Fruit fly (Drosophila melanogaster) whole organism, embryonic: ENCODE data around the gene CG42538.

Source experiments
- CG10366 ChIP-seq: fragments of 200-800 bp; sonication (Bioruptor generic); IDR thresholded peaks from 2 replicates; pipeline ENCODE4 v1.3.6; 2022; ENCODE audit warnings: missing biosample characterization, missing genetic modification characterization
- CG12942 ChIP-seq: fragments of 200-800 bp; sonication (Bioruptor generic); optimal IDR thresholded peaks from 3 replicates; lab custom pipeline; 2016; ENCODE audit warnings: missing biosample characterization, missing genetic modification characterization
- CG14014 ChIP-seq: fragments of 200-800 bp; sonication (Bioruptor generic); IDR thresholded peaks from 2 replicates; pipeline ENCODE4 v1.3.6; 2022; ENCODE audit warnings: missing biosample characterization, missing genetic modification characterization
- CG14050 ChIP-seq: fragments of 200-800 bp; sonication (Bioruptor generic); IDR thresholded peaks from 3 replicates; pipeline ENCODE4 v1.3.6; 2022; ENCODE audit warnings: missing biosample characterization, missing genetic modification characterization
- CG14667 ChIP-seq: fragments of 200-800 bp; sonication (Bioruptor generic); IDR thresholded peaks from 2 replicates; pipeline ENCODE4 v1.3.6; 2022; ENCODE audit warnings: missing biosample characterization, missing genetic modification characterization
- CG1792 ChIP-seq: fragments of 200-800 bp; sonication (Bioruptor generic); optimal IDR thresholded peaks from 2 replicates; lab custom pipeline; 2016; ENCODE audit warnings: missing biosample characterization, missing genetic modification characterization
- CG2889 ChIP-seq: fragments of 200-800 bp; sonication (Bioruptor generic); IDR thresholded peaks from 3 replicates; pipeline ENCODE4 v1.3.6; 2022; ENCODE audit warnings: missing biosample characterization, missing genetic modification characterization
- CG43689 ChIP-seq: fragments of 200-800 bp; sonication (Bioruptor generic); IDR thresholded peaks from 2 replicates; pipeline ENCODE4 v1.3.6; 2022; ENCODE audit warnings: missing biosample characterization, missing genetic modification characterization
- CG4617 ChIP-seq: fragments of 200-800 bp; sonication (Bioruptor generic); optimal IDR thresholded peaks from 3 replicates; lab custom pipeline; 2016; ENCODE audit warnings: missing biosample characterization, missing genetic modification characterization, borderline replicate concordance
- CG4820 ChIP-seq: fragments of 200-800 bp; sonication (Bioruptor generic); optimal IDR thresholded peaks from 3 replicates; lab custom pipeline; 2016; ENCODE audit warnings: missing biosample characterization, missing genetic modification characterization
- CG4854 ChIP-seq: fragments of 200-800 bp; sonication (Bioruptor generic); optimal IDR thresholded peaks from 2 replicates; lab custom pipeline; 2016; ENCODE audit warnings: missing biosample characterization, missing genetic modification characterization, inconsistent platforms
- CG6175 ChIP-seq: fragments of 200-800 bp; sonication (Bioruptor generic); IDR thresholded peaks from 3 replicates; pipeline ENCODE4 v1.3.6; 2022; ENCODE audit warnings: missing biosample characterization, missing genetic modification characterization
- CG7357 ChIP-seq: fragments of 200-800 bp; sonication (Bioruptor generic); IDR thresholded peaks from 3 replicates; pipeline ENCODE4 v1.3.6; 2022; ENCODE audit warnings: missing biosample characterization, missing genetic modification characterization
- CG7839 ChIP-seq: fragments of 200-800 bp; sonication (Bioruptor generic); optimal IDR thresholded peaks from 3 replicates; lab custom pipeline; 2018; ENCODE audit warnings: missing biosample characterization, mild to moderate bottlenecking, missing genetic modification characterization, moderate library complexity
- CG7928 ChIP-seq: fragments of 200-800 bp; sonication (Bioruptor generic); optimal IDR thresholded peaks from 2 replicates; lab custom pipeline; 2017; ENCODE audit warnings: missing biosample characterization, mild to moderate bottlenecking, missing genetic modification characterization
- Camta ChIP-seq: fragments of 200-800 bp; sonication (Bioruptor generic); optimal IDR thresholded peaks from 2 replicates; lab custom pipeline; 2016; ENCODE audit warnings: missing biosample characterization, missing genetic modification characterization
- CkIIα-i1 ChIP-seq: fragments of 200-800 bp; sonication (Bioruptor generic); IDR thresholded peaks from 2 replicates; pipeline ENCODE4 v1.3.6; 2022; ENCODE audit warnings: missing biosample characterization, missing genetic modification characterization
- Deaf1 ChIP-seq: fragments of 200-800 bp; optimal IDR thresholded peaks from 3 replicates; lab custom pipeline; 2019; ENCODE audit warnings: missing biosample characterization, mild to moderate bottlenecking, missing genetic modification characterization, moderate library complexity
- HmgZ ChIP-seq: fragments of 200-800 bp; sonication (Bioruptor generic); optimal IDR thresholded peaks from 2 replicates; lab custom pipeline; 2018; ENCODE audit warnings: missing biosample characterization, mild to moderate bottlenecking, missing genetic modification characterization
- Hr3 ChIP-seq: fragments of 200-800 bp; sonication (Bioruptor generic); optimal IDR thresholded peaks from 3 replicates; lab custom pipeline; 2016; ENCODE audit warnings: missing biosample characterization, missing genetic modification characterization
- Kr ChIP-seq: fragments of 200-800 bp; sonication (Bioruptor generic); optimal IDR thresholded peaks from 2 replicates; lab custom pipeline; 2017; ENCODE audit warnings: missing biosample characterization, mild to moderate bottlenecking, missing genetic modification characterization
- Lim3 ChIP-seq: fragments of 200-800 bp; sonication (Bioruptor generic); IDR thresholded peaks from 2 replicates; pipeline ENCODE4 v1.3.6; 2022; ENCODE audit warnings: missing biosample characterization, missing genetic modification characterization
- Neu2 ChIP-seq: fragments of 200-800 bp; sonication (Bioruptor generic); optimal IDR thresholded peaks from 3 replicates; lab custom pipeline; 2016; ENCODE audit warnings: missing biosample characterization, missing genetic modification characterization, borderline replicate concordance
- Nf-YA ChIP-seq: fragments of 200-800 bp; sonication (Bioruptor generic); IDR thresholded peaks from 2 replicates; pipeline ENCODE4 v1.3.6; 2022; ENCODE audit warnings: missing biosample characterization, missing genetic modification characterization
- Optix ChIP-seq: fragments of 200-800 bp; sonication (Bioruptor generic); IDR thresholded peaks from 3 replicates; pipeline ENCODE4 v1.3.6; 2022; ENCODE audit warnings: missing biosample characterization, missing genetic modification characterization
- Spps ChIP-seq: fragments of 200-800 bp; sonication (Bioruptor generic); optimal IDR thresholded peaks from 2 replicates; lab custom pipeline; 2018; ENCODE audit warnings: missing biosample characterization, mild to moderate bottlenecking, missing genetic modification characterization
- amos ChIP-seq: fragments of 200-800 bp; sonication (Bioruptor generic); IDR thresholded peaks from 2 replicates; pipeline ENCODE4 v1.3.6; 2022; ENCODE audit warnings: missing biosample characterization, missing genetic modification characterization; ENCODE audit not compliant: partially characterized antibody
- ap ChIP-seq: fragments of 200-800 bp; sonication (Bioruptor generic); IDR thresholded peaks from 2 replicates; pipeline ENCODE4 v1.3.6; 2022; ENCODE audit warnings: missing biosample characterization, missing genetic modification characterization
- cad ChIP-seq: fragments of >200 bp; optimal IDR thresholded peaks from 2 replicates; lab custom pipeline; 2017; ENCODE audit warnings: missing biosample characterization, missing genetic modification characterization
- chm ChIP-seq: fragments of 200-800 bp; sonication (Bioruptor generic); IDR thresholded peaks from 2 replicates; pipeline ENCODE4 v1.3.6; 2022; ENCODE audit warnings: missing biosample characterization, missing genetic modification characterization
- da ChIP-seq: fragments of 200-800 bp; sonication (Bioruptor generic); optimal IDR thresholded peaks from 2 replicates; lab custom pipeline; 2016; ENCODE audit warnings: missing biosample characterization, missing genetic modification characterization
- esg ChIP-seq: fragments of 200-800 bp; sonication (Bioruptor generic); conservative IDR thresholded peaks from 2 replicates; pipeline ENCODE4 v1.3.6; 2022; ENCODE audit warnings: missing biosample characterization, missing genetic modification characterization
- eyg ChIP-seq: fragments of 200-800 bp; sonication (Bioruptor generic); optimal IDR thresholded peaks from 3 replicates; lab custom pipeline; 2016; ENCODE audit warnings: missing biosample characterization, missing genetic modification characterization
- fu2 ChIP-seq: fragments of 200-800 bp; sonication (Bioruptor generic); optimal IDR thresholded peaks from 2 replicates; lab custom pipeline; 2016; ENCODE audit warnings: missing biosample characterization, missing genetic modification characterization
- grau ChIP-seq: fragments of 200-800 bp; optimal IDR thresholded peaks from 3 replicates; lab custom pipeline; 2019; ENCODE audit warnings: missing biosample characterization, mild to moderate bottlenecking, missing genetic modification characterization, moderate library complexity
- hbn ChIP-seq: fragments of 200-800 bp; sonication (Bioruptor generic); IDR thresholded peaks from 2 replicates; pipeline ENCODE4 v1.3.6; 2022; ENCODE audit warnings: missing biosample characterization, missing genetic modification characterization; ENCODE audit not compliant: partially characterized antibody
- inv ChIP-seq: fragments of 200-800 bp; sonication (Bioruptor generic); IDR thresholded peaks from 2 replicates; pipeline ENCODE4 v1.3.6; 2022; ENCODE audit warnings: missing biosample characterization, missing genetic modification characterization; ENCODE audit not compliant: partially characterized antibody
- lilli ChIP-seq: fragments of 200-800 bp; sonication (Bioruptor generic); optimal IDR thresholded peaks from 3 replicates; lab custom pipeline; 2016; ENCODE audit warnings: missing biosample characterization, missing genetic modification characterization
- lola ChIP-seq, 3 experiments: fragments of >200 bp in 2 of 3; fragments of 200-800 bp in 1 of 3; sonication (Bioruptor generic) in 1 of 3; optimal IDR thresholded peaks; 2 replicates each; lab custom pipeline; 2017 to 2019; ENCODE audit warnings: missing biosample characterization in 3 of 3, missing genetic modification characterization in 3 of 3, mild to moderate bottlenecking in 1 of 3, moderate library complexity in 1 of 3
- maf-S ChIP-seq: fragments of 200-800 bp; sonication (Bioruptor generic); optimal IDR thresholded peaks from 2 replicates; lab custom pipeline; 2016; ENCODE audit warnings: missing biosample characterization, missing genetic modification characterization
- oc ChIP-seq: fragments of 200-800 bp; sonication (Bioruptor generic); optimal IDR thresholded peaks from 2 replicates; lab custom pipeline; 2018; ENCODE audit warnings: missing biosample characterization, mild to moderate bottlenecking, missing genetic modification characterization, moderate library complexity
- peb ChIP-seq: fragments of 200-800 bp; sonication (Bioruptor generic); IDR thresholded peaks from 2 replicates; pipeline ENCODE4 v1.3.6; 2022; ENCODE audit warnings: missing biosample characterization, missing genetic modification characterization
- phol ChIP-seq: fragments of 200-800 bp; sonication (Bioruptor generic); optimal IDR thresholded peaks from 3 replicates; lab custom pipeline; 2018; ENCODE audit warnings: missing biosample characterization, mild to moderate bottlenecking, missing genetic modification characterization, moderate library complexity
- pnt ChIP-seq: fragments of 200-800 bp; sonication (Bioruptor generic); optimal IDR thresholded peaks from 3 replicates; lab custom pipeline; 2016; ENCODE audit warnings: missing biosample characterization, missing genetic modification characterization
- sens-2 ChIP-seq: fragments of 200-800 bp; sonication (Bioruptor generic); IDR thresholded peaks from 2 replicates; pipeline ENCODE4 v1.3.6; 2022; ENCODE audit warnings: missing biosample characterization, missing genetic modification characterization
- tin ChIP-seq: fragments of 200-800 bp; sonication (Bioruptor generic); optimal IDR thresholded peaks from 3 replicates; lab custom pipeline; 2016; ENCODE audit warnings: missing biosample characterization, missing genetic modification characterization
- toy ChIP-seq: fragments of 200-800 bp; sonication (Bioruptor generic); IDR thresholded peaks from 2 replicates; pipeline ENCODE4 v1.3.6; 2022; ENCODE audit warnings: missing biosample characterization, missing genetic modification characterization
- trh ChIP-seq: fragments of 200-800 bp; sonication (Bioruptor generic); optimal IDR thresholded peaks from 2 replicates; lab custom pipeline; 2016; ENCODE audit warnings: missing biosample characterization, missing genetic modification characterization
- wek ChIP-seq: fragments of 200-800 bp; sonication (Bioruptor generic); optimal IDR thresholded peaks from 3 replicates; lab custom pipeline; 2018; ENCODE audit warnings: missing biosample characterization, mild to moderate bottlenecking, missing genetic modification characterization, moderate library complexity
- yki ChIP-seq: fragments of >200 bp; optimal IDR thresholded peaks from 3 replicates; lab custom pipeline; 2018
- zen ChIP-seq: fragments of 200-800 bp; sonication (Bioruptor generic); optimal IDR thresholded peaks from 3 replicates; lab custom pipeline; 2018; ENCODE audit warnings: missing biosample characterization, mild to moderate bottlenecking, missing genetic modification characterization, moderate library complexity

CG42538 gene

DNA sequence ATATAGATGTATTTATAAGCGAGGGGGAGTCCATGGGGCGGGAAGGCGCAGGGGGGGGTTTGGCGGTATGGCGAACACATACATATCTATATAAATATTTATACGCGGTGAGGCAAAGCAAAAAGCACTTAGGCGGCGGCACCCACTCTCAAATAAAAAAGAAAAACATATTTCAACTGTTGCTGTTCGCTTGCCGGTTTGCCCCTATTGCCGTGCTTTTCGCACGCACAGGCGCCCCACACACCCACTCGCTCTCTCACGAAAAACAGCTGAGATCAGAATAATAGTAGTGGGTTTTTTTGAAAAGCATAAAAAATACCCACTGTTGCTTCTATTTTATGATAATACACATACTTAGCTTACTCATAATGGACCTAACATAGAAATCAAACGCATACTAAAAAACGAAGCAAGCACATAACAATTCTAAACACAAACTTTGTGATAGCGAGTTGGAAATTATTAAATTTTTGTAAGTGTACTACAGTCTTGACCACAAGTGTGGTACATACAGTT is 33.1 kb upstream of the CG42538 start (continued):
- TF ChIP-seq da (GFP tag; lab: Kevin White, UChicago) (peak; percentile 50), CG14014 (GFP tag; lab: Robert Waterston, UW) (peak; percentile 75), CG6175 (GFP tag; lab: Robert Waterston, UW) (peak; percentile 48; the same call in 1 of the 3 replicates), CG43689 (GFP tag; lab: Robert Waterston, UW) (no peak), inv (GFP tag; lab: Robert Waterston, UW) (no peak), CG10366 (GFP tag; lab: Robert Waterston, UW) (peak; percentile 49), CG7357 (GFP tag; lab: Robert Waterston, UW) (0 out of 3 replicates have a peak, but pooled peaks have one; percentile 47), grau (tag; lab: Kevin White, UChicago) (peak; percentile 89), lilli (GFP tag; lab: Kevin White, UChicago) (peak; percentile 91), CG4617 (GFP tag; lab: Kevin White, UChicago) (peak; percentile 3), oc (tag; lab: Kevin White, UChicago) (no peak), lola (GFP tag; optimal IDR thresholded peaks at IDR 0.05; lab: Kevin White, UChicago) (no peak), tin (GFP tag; lab: Kevin White, UChicago) (peak; percentile 59), CG12942 (GFP tag; lab: Kevin White, UChicago) (peak; percentile 45), CG1792 (GFP tag; lab: Kevin White, UChicago) (peak; percentile 74), Neu2 (GFP tag; lab: Kevin White, UChicago) (peak; percentile 26), pnt (GFP tag; lab: Kevin White, UChicago) (peak; percentile 32), Camta (GFP tag; lab: Kevin White, UChicago) (peak; percentile 67), CG4820 (GFP tag; lab: Kevin White, UChicago) (peak; percentile 36), eyg (GFP tag; lab: Kevin White, UChicago) (peak; percentile 70), Kr (no peak), maf-S (GFP tag; lab: Kevin White, UChicago) (peak; percentile 77), CG7839 (peak; percentile 86), chm (GFP tag; lab: Robert Waterston, UW) (peak; percentile 32; the same call in 1 of the 2 replicates), Hr3 (GFP tag; lab: Kevin White, UChicago) (peak; percentile 55), Optix (GFP tag; lab: Robert Waterston, UW) (no peak), trh (GFP tag; lab: Kevin White, UChicago) (no peak), hbn (GFP tag; lab: Robert Waterston, UW) (no peak), ap (no peak), wek (no peak), cad (no peak), CkIIα-i1 (GFP tag; lab: Robert Waterston, UW) (no peak), zen (peak; percentile 27), Spps (tag; lab: Kevin White, UChicago) (no peak), Nf-YA (GFP tag; lab: Robert Waterston, UW) (no peak), Deaf1 (tag; lab: Kevin White, UChicago) (peak; percentile 52), sens-2 (GFP tag; lab: Robert Waterston, UW) (no peak), CG2889 (GFP tag; lab: Robert Waterston, UW) (peak; percentile 52; the same call in 1 of the 3 replicates), fu2 (GFP tag; lab: Kevin White, UChicago) (peak; percentile 80), peb (GFP tag; lab: Robert Waterston, UW) (no peak; the same call in 1 of the 2 replicates), HmgZ (peak; percentile 83), toy (GFP tag; lab: Robert Waterston, UW) (0 out of 2 replicates have a peak, but pooled peaks have one; percentile 9), amos (GFP tag; lab: Robert Waterston, UW) (no peak), phol (tag; lab: Kevin White, UChicago) (peak; percentile 64), CG14667 (GFP tag; lab: Robert Waterston, UW) (no peak; the same call in 1 of the 2 replicates), CG7928 (GFP tag; lab: Kevin White, UChicago) (peak; percentile 16), Lim3 (GFP tag; lab: Robert Waterston, UW) (no peak), yki (lab: Kevin White, UChicago) (no peak), CG14050 (GFP tag; lab: Robert Waterston, UW) (peak; percentile 56; the same call in 2 of the 3 replicates), esg (GFP tag; lab: Robert Waterston, UW) (peak; percentile 60; the same call in 1 of the 2 replicates), CG4854 (GFP tag; lab: Kevin White, UChicago) (peak; percentile 62)
